Worm (Caenorhabditis elegans) whole organism, late embryonic: Measurements from ENCODE around the gene C34C12.8.
A peak's percentile ranks its signal among the peaks of the same experiment; 100 is the strongest.

Experiments used
- C08G9.2 ChIP-seq: sonication (generic microtip); optimal IDR thresholded peaks from 2 replicates; lab custom pipeline; 2016; ENCODE audit warnings: mild to moderate bottlenecking, missing genetic modification characterization, moderate library complexity, missing compliant biosample characterization
- C38D4.7 ChIP-seq: fragments of 200-800 bp; sonication (Bioruptor generic); optimal IDR thresholded peaks from 2 replicates; lab custom pipeline; 2018; ENCODE audit warnings: mild to moderate bottlenecking, missing genetic modification characterization, moderate library complexity, missing compliant biosample characterization
- F13H6.1 ChIP-seq: sonication (generic microtip); optimal IDR thresholded peaks from 2 replicates; lab custom pipeline; 2016; ENCODE audit warnings: missing genetic modification characterization, missing compliant biosample characterization
- K09A11.1 ChIP-seq: sonication (generic microtip); optimal IDR thresholded peaks from 2 replicates; lab custom pipeline; 2017; ENCODE audit warnings: antibody characterized with exemption, mild to moderate bottlenecking, missing genetic modification characterization, missing compliant biosample characterization; ENCODE audit not compliant: insufficient read depth
- Y22D7AL.16 ChIP-seq: sonication (generic microtip); optimal IDR thresholded peaks from 2 replicates; lab custom pipeline; 2016; ENCODE audit warnings: missing genetic modification characterization, missing compliant biosample characterization
- ama-1 ChIP-seq: fragments of 150-350 bp; optimal IDR thresholded peaks from 2 replicates; lab custom pipeline; 2014
- ceh-14 ChIP-seq: sonication (generic microtip); optimal IDR thresholded peaks from 2 replicates; lab custom pipeline; 2016; ENCODE audit warnings: missing genotype, missing genetic modification characterization, missing compliant biosample characterization
- ceh-18 ChIP-seq: sonication (generic microtip); optimal IDR thresholded peaks from 2 replicates; lab custom pipeline; 2016; ENCODE audit warnings: missing genetic modification characterization, missing compliant biosample characterization
- ceh-19 ChIP-seq: fragments of 200-800 bp; sonication (Bioruptor generic); optimal IDR thresholded peaks from 2 replicates; lab custom pipeline; 2018; ENCODE audit warnings: mild to moderate bottlenecking, missing genetic modification characterization, missing compliant biosample characterization
- ceh-2 ChIP-seq: sonication (generic microtip); optimal IDR thresholded peaks from 2 replicates; lab custom pipeline; 2016; ENCODE audit warnings: missing genotype, missing genetic modification characterization, missing compliant biosample characterization
- ceh-22 ChIP-seq: sonication (generic microtip); optimal IDR thresholded peaks from 2 replicates; lab custom pipeline; 2017; ENCODE audit warnings: missing biosample characterization, missing genetic modification characterization
- ceh-30 ChIP-seq: fragments of 150-350 bp; optimal IDR thresholded peaks from 2 replicates; lab custom pipeline; 2014; ENCODE audit warnings: missing biosample characterization, missing genetic modification characterization
- ceh-34 ChIP-seq: sonication (generic microtip); optimal IDR thresholded peaks from 2 replicates; lab custom pipeline; 2016; ENCODE audit warnings: mild to moderate bottlenecking, missing genetic modification characterization, missing compliant biosample characterization
- ceh-45 ChIP-seq: fragments of 200-800 bp; sonication (Bioruptor generic); IDR thresholded peaks from 2 replicates; pipeline ENCODE4 v1.3.6; 2022; ENCODE audit warnings: missing genetic modification reagents, missing genetic modification characterization, missing compliant biosample characterization
- ceh-6 ChIP-seq: fragments of 200-800 bp; sonication (Bioruptor generic); optimal IDR thresholded peaks from 2 replicates; lab custom pipeline; 2018; ENCODE audit warnings: mild to moderate bottlenecking, missing genetic modification characterization, missing compliant biosample characterization
- ceh-9 ChIP-seq: sonication (generic microtip); optimal IDR thresholded peaks from 2 replicates; lab custom pipeline; 2016; ENCODE audit warnings: mild to moderate bottlenecking, missing genetic modification characterization, inconsistent platforms, missing compliant biosample characterization
- che-1 ChIP-seq: sonication (generic microtip); optimal IDR thresholded peaks from 2 replicates; lab custom pipeline; 2016; ENCODE audit warnings: mild to moderate bottlenecking, missing genetic modification characterization, missing compliant biosample characterization
- dmd-4 ChIP-seq: sonication (generic microtip); optimal IDR thresholded peaks from 2 replicates; lab custom pipeline; 2016; ENCODE audit warnings: borderline replicate concordance, missing genetic modification characterization, missing compliant biosample characterization
- elt-2 ChIP-seq: sonication (generic microtip); optimal IDR thresholded peaks from 2 replicates; lab custom pipeline; 2016; ENCODE audit warnings: missing genetic modification reagents, missing genetic modification characterization, missing compliant biosample characterization
- elt-4 ChIP-seq: sonication (generic microtip); optimal IDR thresholded peaks from 2 replicates; lab custom pipeline; 2016; ENCODE audit warnings: missing genetic modification characterization, missing compliant biosample characterization
- ets-4 ChIP-seq: sonication (generic microtip); optimal IDR thresholded peaks from 2 replicates; lab custom pipeline; 2016; ENCODE audit warnings: missing genetic modification characterization, missing compliant biosample characterization
- fax-1 ChIP-seq: sonication (generic microtip); optimal IDR thresholded peaks from 2 replicates; lab custom pipeline; 2016; ENCODE audit warnings: missing genotype, missing genetic modification characterization, missing compliant biosample characterization
- fkh-10 ChIP-seq: fragments of 150-350 bp; optimal IDR thresholded peaks from 2 replicates; lab custom pipeline; 2014; ENCODE audit warnings: missing biosample characterization, missing genetic modification reagents, missing genetic modification characterization
- fkh-6 ChIP-seq: sonication (generic microtip); optimal IDR thresholded peaks from 2 replicates; lab custom pipeline; 2016; ENCODE audit warnings: missing genetic modification characterization, missing compliant biosample characterization
- gmeb-2 ChIP-seq: sonication (generic microtip); optimal IDR thresholded peaks from 2 replicates; lab custom pipeline; 2016; ENCODE audit warnings: missing genetic modification characterization, inconsistent platforms, missing compliant biosample characterization
- hlh-13 ChIP-seq: fragments of 200-800 bp; sonication (Bioruptor generic); optimal IDR thresholded peaks from 2 replicates; lab custom pipeline; 2018; ENCODE audit warnings: mild to moderate bottlenecking, missing genetic modification characterization, missing compliant biosample characterization
- hlh-15 ChIP-seq: sonication (generic microtip); optimal IDR thresholded peaks from 2 replicates; lab custom pipeline; 2016; ENCODE audit warnings: missing genetic modification characterization, missing compliant biosample characterization
- hlh-6 ChIP-seq: sonication (generic microtip); optimal IDR thresholded peaks from 2 replicates; lab custom pipeline; 2016; ENCODE audit warnings: missing genotype, missing genetic modification characterization, missing compliant biosample characterization
- hlh-8 ChIP-seq: sonication (generic microtip); optimal IDR thresholded peaks from 2 replicates; lab custom pipeline; 2016; ENCODE audit warnings: missing genotype, missing genetic modification characterization, missing compliant biosample characterization
- madf-2 ChIP-seq: sonication (generic microtip); optimal IDR thresholded peaks from 2 replicates; lab custom pipeline; 2017; ENCODE audit warnings: missing genetic modification characterization, missing compliant biosample characterization
- mec-3 ChIP-seq: sonication (generic microtip); optimal IDR thresholded peaks from 2 replicates; lab custom pipeline; 2016; ENCODE audit warnings: borderline replicate concordance, missing genetic modification characterization, missing compliant biosample characterization
- nhr-11 ChIP-seq: fragments of 150-350 bp; optimal IDR thresholded peaks from 2 replicates; lab custom pipeline; 2014; ENCODE audit warnings: missing biosample characterization, missing genetic modification characterization
- nhr-232 ChIP-seq: sonication (generic microtip); optimal IDR thresholded peaks from 2 replicates; lab custom pipeline; 2016; ENCODE audit warnings: missing genetic modification characterization, missing compliant biosample characterization
- npax-4 ChIP-seq: sonication (generic microtip); optimal IDR thresholded peaks from 2 replicates; lab custom pipeline; 2016; ENCODE audit warnings: missing genetic modification characterization, missing compliant biosample characterization
- odd-2 ChIP-seq: sonication (generic microtip); optimal IDR thresholded peaks from 2 replicates; lab custom pipeline; 2017; ENCODE audit warnings: antibody characterized with exemption, mild to moderate bottlenecking, missing genetic modification characterization, missing compliant biosample characterization
- pag-3 ChIP-seq: sonication (generic microtip); optimal IDR thresholded peaks from 2 replicates; lab custom pipeline; 2016; ENCODE audit warnings: missing compliant biosample characterization, missing genetic modification characterization, borderline replicate concordance
- pat-9 ChIP-seq: fragments of 200-800 bp; sonication (Bioruptor generic); optimal IDR thresholded peaks from 2 replicates; lab custom pipeline; 2018; ENCODE audit warnings: mild to moderate bottlenecking, missing genetic modification characterization, moderate library complexity, missing compliant biosample characterization
- pax-1 ChIP-seq: fragments of 150-350 bp; optimal IDR thresholded peaks from 2 replicates; lab custom pipeline; 2014; ENCODE audit warnings: missing biosample characterization, missing genetic modification characterization
- pha-4 ChIP-seq: fragments of 150-350 bp; optimal IDR thresholded peaks from 2 replicates; lab custom pipeline; 2018; ENCODE audit warnings: missing biosample characterization, missing genetic modification reagents, missing genetic modification characterization
- pros-1 ChIP-seq: fragments of 150-350 bp; optimal IDR thresholded peaks from 2 replicates; lab custom pipeline; 2014; ENCODE audit warnings: missing biosample characterization, missing genetic modification reagents, missing genetic modification characterization
- ref-2 ChIP-seq: sonication (generic microtip); optimal IDR thresholded peaks from 2 replicates; lab custom pipeline; 2016; ENCODE audit warnings: missing genetic modification characterization, missing compliant biosample characterization
- rnt-1 ChIP-seq: sonication (generic microtip); optimal IDR thresholded peaks from 2 replicates; lab custom pipeline; 2016; ENCODE audit warnings: missing genetic modification characterization, missing compliant biosample characterization
- sox-4 ChIP-seq: sonication (generic microtip); optimal IDR thresholded peaks from 2 replicates; lab custom pipeline; 2017; ENCODE audit warnings: mild to moderate bottlenecking, missing genetic modification characterization, inconsistent platforms, missing compliant biosample characterization
- syd-9 ChIP-seq: sonication (generic microtip); optimal IDR thresholded peaks from 2 replicates; lab custom pipeline; 2016; ENCODE audit warnings: mild to moderate bottlenecking, missing genetic modification characterization, moderate library complexity, missing compliant biosample characterization
- tbx-2 ChIP-seq: sonication (generic microtip); optimal IDR thresholded peaks from 2 replicates; lab custom pipeline; 2016; ENCODE audit warnings: missing genetic modification characterization, missing compliant biosample characterization
- tbx-7 ChIP-seq: sonication (generic microtip); optimal IDR thresholded peaks from 2 replicates; lab custom pipeline; 2016; ENCODE audit warnings: missing genotype, missing genetic modification characterization, missing compliant biosample characterization
- ttx-3 ChIP-seq: sonication (generic microtip); optimal IDR thresholded peaks from 2 replicates; lab custom pipeline; 2016; ENCODE audit warnings: missing genetic modification reagents, missing genetic modification characterization, missing compliant biosample characterization
- unc-86 ChIP-seq: sonication (generic microtip); optimal IDR thresholded peaks from 2 replicates; lab custom pipeline; 2016; ENCODE audit warnings: missing genetic modification characterization, missing compliant biosample characterization

The C34C12.8 gene

ce11 chrIII:3505051-3505548 is 44.9 kb downstream of the C34C12.8 start, which contains the start of gene lias-1 (continued):
- TF ChIP-seq Y22D7AL.16 (tag; lab: Kevin White, UChicago): no peak
- TF ChIP-seq pros-1: no peak
- no peak for TF ChIP-seq hlh-6 (tag; lab: Kevin White, UChicago)
- TF ChIP-seq ceh-6 (GFP tag; lab: Kevin White, UChicago): no peak
- peak; percentile 42 for TF ChIP-seq ceh-34 (tag; lab: Kevin White, UChicago)
- TF ChIP-seq F13H6.1 (tag; lab: Kevin White, UChicago): no peak
- TF ChIP-seq ceh-14 (tag; lab: Kevin White, UChicago): peak; percentile 32
- no peak for TF ChIP-seq odd-2
- TF ChIP-seq nhr-232 (tag; lab: Kevin White, UChicago): no peak
- peak; percentile 3 for TF ChIP-seq rnt-1 (tag; lab: Kevin White, UChicago)
- no peak for TF ChIP-seq pha-4
- TF ChIP-seq C38D4.7: no peak
- no peak for TF ChIP-seq mec-3 (tag; lab: Kevin White, UChicago)
- no peak for TF ChIP-seq fkh-10 (GFP tag; lab: Kevin White, UChicago)
- no peak for TF ChIP-seq elt-4 (tag; lab: Kevin White, UChicago)
- TF ChIP-seq madf-2 (tag; lab: Kevin White, UChicago): peak; percentile 35
- no peak for TF ChIP-seq che-1 (tag; lab: Kevin White, UChicago)
- no peak for TF ChIP-seq fkh-6 (tag; lab: Kevin White, UChicago)
- no peak for TF ChIP-seq dmd-4 (tag; lab: Kevin White, UChicago)
- no peak for TF ChIP-seq elt-2
- TF ChIP-seq hlh-13 (GFP tag; lab: Kevin White, UChicago): no peak
- TF ChIP-seq ttx-3 (tag; lab: Kevin White, UChicago): peak; percentile 13
- TF ChIP-seq hlh-8: no peak
- TF ChIP-seq ceh-30 (tag; lab: Kevin White, UChicago): peak; percentile 54
- no peak for TF ChIP-seq ceh-9 (tag; lab: Kevin White, UChicago)
- TF ChIP-seq ets-4 (tag; lab: Kevin White, UChicago): no peak
- no peak for TF ChIP-seq ceh-22
- TF ChIP-seq pax-1: peak; percentile 67
- no peak for TF ChIP-seq syd-9 (tag; lab: Kevin White, UChicago)
- no peak for TF ChIP-seq pag-3 (tag; lab: Kevin White, UChicago)
- TF ChIP-seq ceh-18 (tag; lab: Kevin White, UChicago): peak; percentile 67
- peak; percentile 75 for TF ChIP-seq tbx-2 (tag; lab: Kevin White, UChicago)
- TF ChIP-seq pat-9 (tag; lab: Kevin White, UChicago): no peak
- TF ChIP-seq tbx-7 (tag; lab: Kevin White, UChicago): no peak
- TF ChIP-seq sox-4 (tag; lab: Kevin White, UChicago): no peak
- TF ChIP-seq ceh-2 (tag; lab: Kevin White, UChicago): peak; percentile 44
- no peak for TF ChIP-seq ref-2 (tag; lab: Kevin White, UChicago)
- no peak for TF ChIP-seq ceh-45 (GFP tag; lab: Robert Waterston, UW)
- no peak for TF ChIP-seq C08G9.2
- no peak for TF ChIP-seq hlh-15 (tag; lab: Kevin White, UChicago)
- no peak for TF ChIP-seq nhr-11 (tag; lab: Kevin White, UChicago)
- TF ChIP-seq unc-86 (tag; lab: Kevin White, UChicago): peak; percentile 19
- TF ChIP-seq ceh-19 (GFP tag; lab: Kevin White, UChicago): no peak
- no peak for TF ChIP-seq fax-1 (tag; lab: Kevin White, UChicago)
- no peak for TF ChIP-seq K09A11.1
- no peak for TF ChIP-seq ama-1
- TF ChIP-seq npax-4 (tag; lab: Kevin White, UChicago): no peak
- TF ChIP-seq gmeb-2 (tag; lab: Kevin White, UChicago): no peak
